Worm (Caenorhabditis elegans): ENCODE data around the gene srh-34.

DNA sequence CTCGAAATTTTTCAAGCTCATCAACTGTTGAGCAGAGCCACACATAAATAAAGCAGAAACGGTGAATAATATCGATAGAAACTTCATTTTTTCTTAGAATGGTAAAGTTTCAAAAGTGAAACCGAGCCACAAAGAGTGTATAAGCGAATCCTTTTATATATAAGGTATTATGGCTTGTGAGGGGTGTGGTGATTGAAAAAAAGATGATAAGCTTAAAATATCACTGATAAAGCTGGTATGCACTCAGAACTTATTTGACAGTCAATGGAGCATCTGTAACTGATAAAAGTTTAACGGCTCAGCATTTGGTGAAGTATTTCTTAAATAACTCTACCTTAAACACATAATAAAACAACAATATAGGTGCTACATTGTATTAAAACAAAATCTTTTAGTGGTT lies 31.8 kb downstream of the srh-34 start, which contains the start of gene dod-19:
- TF ChIP-seq W03F9.2 (tag; optimal IDR thresholded peaks at IDR 0.05) (no peak), him-1 (tag; optimal IDR thresholded peaks at IDR 0.05) (no peak)

Data from whole organism, L4/young adult.